Fruit fly (Drosophila melanogaster): ENCODE measurements around the gene CG46440.

DNA sequence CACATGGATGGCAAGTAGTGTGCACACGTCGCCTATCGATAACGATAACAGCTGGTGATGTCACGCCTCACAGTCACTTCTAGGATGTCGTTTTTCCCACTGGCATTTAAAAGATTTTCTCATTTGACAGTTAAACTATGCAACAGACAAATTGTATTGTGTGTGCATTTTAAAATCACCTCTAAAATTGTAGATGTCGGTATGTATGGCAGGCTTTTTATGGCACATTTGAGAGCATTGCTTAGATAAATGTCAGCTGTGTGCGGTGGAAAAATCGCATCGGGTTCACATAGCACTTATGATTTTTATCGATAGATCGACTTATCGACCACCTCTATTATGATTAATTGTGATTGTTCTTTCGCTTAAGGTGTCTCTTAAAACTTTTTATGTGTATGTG, 13.5 kb downstream of the CG46440 start, which contains the start of the genes ArgRS and CG8578:
- TF ChIP-seq Hr78 (GFP tag; optimal IDR thresholded peaks at IDR 0.05) (peak; percentile 51), h (GFP tag; optimal IDR thresholded peaks at IDR 0.05) (peak; percentile 54), Hr83 (GFP tag; optimal IDR thresholded peaks at IDR 0.05; ENCODE audit: poor library complexity, severe bottlenecking) (no peak), CG9705 (GFP tag; optimal IDR thresholded peaks at IDR 0.05) (peak; percentile 21), Dif (GFP tag; optimal IDR thresholded peaks at IDR 0.05; ENCODE audit: partially characterized antibody) (no peak), GATAd (GFP tag; optimal IDR thresholded peaks at IDR 0.05) (no peak)

Data from whole organism, wandering third instar larva.